Worm (Caenorhabditis elegans) whole organism, young adult: ENCODE results near the gene smim-14.
A peak's percentile ranks its signal among the peaks of the same experiment; 100 is the strongest.

Experiments
- B0261.1 ChIP-seq: sonication (generic microtip); optimal IDR thresholded peaks from 2 replicates; lab custom pipeline; 2016; ENCODE audit warnings: mild to moderate bottlenecking, missing genetic modification characterization, moderate library complexity, missing compliant biosample characterization
- B0336.3 ChIP-seq: fragments of 200-800 bp; sonication (Bioruptor generic); IDR thresholded peaks from 2 replicates; pipeline ENCODE4 v1.3.6; 2022; ENCODE audit warnings: missing genetic modification characterization, missing compliant biosample characterization
- F33H1.4 ChIP-seq: fragments of 200-800 bp; sonication (Bioruptor generic); IDR thresholded peaks from 2 replicates; pipeline ENCODE4 v1.3.6; 2022; ENCODE audit warnings: missing genetic modification reagents, missing genetic modification characterization, missing compliant biosample characterization
- F57A8.1 ChIP-seq: fragments of 200-800 bp; sonication (Bioruptor generic); optimal IDR thresholded peaks from 2 replicates; lab custom pipeline; 2018; ENCODE audit warnings: mild to moderate bottlenecking, missing genetic modification characterization, moderate library complexity, missing compliant biosample characterization
- Y56A3A.18 ChIP-seq: fragments of 200-800 bp; sonication (Bioruptor generic); IDR thresholded peaks from 2 replicates; pipeline ENCODE4 v1.3.6; 2022; ENCODE audit warnings: missing genetic modification reagents, missing genetic modification characterization, missing compliant biosample characterization
- aptf-3 ChIP-seq: fragments of 200-800 bp; sonication (Bioruptor generic); IDR thresholded peaks from 2 replicates; pipeline ENCODE4 v1.3.6; 2022; ENCODE audit warnings: missing genetic modification characterization, missing compliant biosample characterization
- attf-3 ChIP-seq: fragments of 200-800 bp; sonication (Bioruptor generic); conservative IDR thresholded peaks from 2 replicates; pipeline ENCODE4 v1.3.6; 2022; ENCODE audit warnings: missing genetic modification reagents, missing genetic modification characterization, missing compliant biosample characterization
- attf-5 ChIP-seq: fragments of 200-800 bp; sonication (Bioruptor generic); optimal IDR thresholded peaks from 2 replicates; lab custom pipeline; 2018; ENCODE audit warnings: mild to moderate bottlenecking, missing genetic modification characterization, missing compliant biosample characterization
- cebp-1 ChIP-seq, 2 experiments: fragments of 200-800 bp in 1 of 2; sonication (Bioruptor generic) in 1 of 2; sonication (generic microtip) in 1 of 2; IDR thresholded peaks in 1 of 2; optimal IDR thresholded peaks in 1 of 2; 2 replicates each; pipeline versions ENCODE4 v1.3.6 to Lab custom; 2017 to 2022; ENCODE audit warnings: missing compliant biosample characterization in 2 of 2, missing genetic modification characterization in 2 of 2, mild to moderate bottlenecking in 1 of 2, missing genetic modification reagents in 1 of 2, moderate library complexity in 1 of 2
- chd-7 ChIP-seq: sonication (generic microtip); optimal IDR thresholded peaks from 2 replicates; lab custom pipeline; 2016; ENCODE audit warnings: mild to moderate bottlenecking, missing genetic modification characterization, moderate library complexity, missing compliant biosample characterization
- die-1 ChIP-seq: sonication (generic microtip); optimal IDR thresholded peaks from 2 replicates; lab custom pipeline; 2016; ENCODE audit warnings: missing genotype, mild to moderate bottlenecking, missing genetic modification characterization, missing compliant biosample characterization
- dox-1 ChIP-seq: fragments of 200-800 bp; sonication (Bioruptor generic); IDR thresholded peaks from 2 replicates; pipeline ENCODE4 v1.3.6; 2022; ENCODE audit warnings: missing genetic modification reagents, missing genetic modification characterization, missing compliant biosample characterization
- dpl-1 ChIP-seq: fragments of 150-350 bp; optimal IDR thresholded peaks from 2 replicates; lab custom pipeline; 2014; ENCODE audit warnings: missing biosample characterization, missing genetic modification reagents, missing genetic modification characterization
- egl-18 ChIP-seq: fragments of 200-800 bp; sonication (Bioruptor generic); IDR thresholded peaks from 2 replicates; pipeline ENCODE4 v1.3.6; 2022; ENCODE audit warnings: missing genetic modification reagents, missing genetic modification characterization, missing compliant biosample characterization
- egrh-3 ChIP-seq: fragments of 200-800 bp; sonication (Bioruptor generic); IDR thresholded peaks from 2 replicates; pipeline ENCODE4 v1.3.6; 2022; ENCODE audit warnings: missing genetic modification reagents, missing genetic modification characterization, missing compliant biosample characterization
- ekl-4 ChIP-seq: fragments of 200-800 bp; sonication (Bioruptor generic); IDR thresholded peaks from 2 replicates; pipeline ENCODE4 v1.3.6; 2022; ENCODE audit warnings: missing genetic modification reagents, missing genetic modification characterization, missing compliant biosample characterization
- ets-4 ChIP-seq: fragments of 200-800 bp; sonication (Bioruptor generic); optimal IDR thresholded peaks from 2 replicates; lab custom pipeline; 2018; ENCODE audit warnings: mild to moderate bottlenecking, missing genetic modification characterization, missing compliant biosample characterization
- him-1 ChIP-seq: sonication (generic microtip); optimal IDR thresholded peaks from 2 replicates; lab custom pipeline; 2016; ENCODE audit warnings: missing genotype, missing genetic modification reagents, missing genetic modification characterization, missing compliant biosample characterization
- hmg-1.2 ChIP-seq: fragments of 200-800 bp; sonication (Bioruptor generic); IDR thresholded peaks from 2 replicates; pipeline ENCODE4 v1.3.6; 2022; ENCODE audit warnings: missing genetic modification reagents, missing genetic modification characterization, missing compliant biosample characterization
- hmg-20 ChIP-seq: fragments of 200-800 bp; sonication (Bioruptor generic); IDR thresholded peaks from 2 replicates; pipeline ENCODE4 v1.3.6; 2022; ENCODE audit warnings: missing genetic modification reagents, missing genetic modification characterization, missing compliant biosample characterization
- hrde-1 ChIP-seq: sonication (generic microtip); optimal IDR thresholded peaks from 2 replicates; lab custom pipeline; 2016; ENCODE audit warnings: missing genetic modification characterization, mild to moderate bottlenecking, missing compliant biosample characterization, moderate library complexity, missing genotype, missing genetic modification reagents, borderline replicate concordance
- hsf-1 ChIP-seq: fragments of 200-800 bp; sonication (Bioruptor generic); IDR thresholded peaks from 2 replicates; pipeline ENCODE4 v1.3.6; 2022; ENCODE audit warnings: missing genetic modification reagents, missing genetic modification characterization, missing compliant biosample characterization
- lin-26 ChIP-seq: fragments of 200-800 bp; sonication (Bioruptor generic); IDR thresholded peaks from 2 replicates; pipeline ENCODE4 v1.3.6; 2022; ENCODE audit warnings: missing genetic modification reagents, missing genetic modification characterization, missing compliant biosample characterization
- lin-40 ChIP-seq: sonication (generic microtip); optimal IDR thresholded peaks from 2 replicates; lab custom pipeline; 2016; ENCODE audit warnings: missing genetic modification characterization, mild to moderate bottlenecking, missing compliant biosample characterization, missing genotype, missing genetic modification reagents
- lin-54 ChIP-seq: fragments of 200-800 bp; sonication (Bioruptor generic); optimal IDR thresholded peaks from 2 replicates; lab custom pipeline; 2018; ENCODE audit warnings: mild to moderate bottlenecking, missing genetic modification characterization, missing compliant biosample characterization
- lsl-1 ChIP-seq: fragments of 200-800 bp; sonication (Bioruptor generic); optimal IDR thresholded peaks from 2 replicates; lab custom pipeline; 2018; ENCODE audit warnings: mild to moderate bottlenecking, missing genetic modification characterization, moderate library complexity, missing compliant biosample characterization
- madf-6 ChIP-seq: fragments of 200-800 bp; sonication (Bioruptor generic); IDR thresholded peaks from 2 replicates; pipeline ENCODE4 v1.3.6; 2022; ENCODE audit warnings: missing genetic modification reagents, missing genetic modification characterization, missing compliant biosample characterization
- mcd-1 ChIP-seq: fragments of 200-800 bp; sonication (Bioruptor generic); IDR thresholded peaks from 2 replicates; pipeline ENCODE4 v1.3.6; 2022; ENCODE audit warnings: missing genetic modification reagents, missing genetic modification characterization, missing compliant biosample characterization
- nfyb-1 ChIP-seq: fragments of 200-800 bp; sonication (Bioruptor generic); IDR thresholded peaks from 2 replicates; pipeline ENCODE4 v1.3.6; 2022; ENCODE audit warnings: missing genetic modification reagents, missing genetic modification characterization, missing compliant biosample characterization
- nhr-90 ChIP-seq: sonication (generic microtip); optimal IDR thresholded peaks from 2 replicates; lab custom pipeline; 2016; ENCODE audit warnings: missing genotype, mild to moderate bottlenecking, missing genetic modification characterization, missing compliant biosample characterization
- pbrm-1 ChIP-seq: fragments of 200-800 bp; sonication (Bioruptor generic); IDR thresholded peaks from 2 replicates; pipeline ENCODE4 v1.3.6; 2022; ENCODE audit warnings: missing genetic modification reagents, missing genetic modification characterization, missing compliant biosample characterization
- pha-4 ChIP-seq: fragments of 150-350 bp; sonication (generic microtip); optimal IDR thresholded peaks from 2 replicates; lab custom pipeline; 2014; ENCODE audit warnings: missing biosample characterization, missing genetic modification reagents, missing genetic modification characterization
- repo-1 ChIP-seq: sonication (generic microtip); optimal IDR thresholded peaks from 2 replicates; lab custom pipeline; 2017; ENCODE audit warnings: mild to moderate bottlenecking, missing genetic modification characterization, missing compliant biosample characterization
- rpc-1 ChIP-seq, 2 experiments: fragments of 150-350 bp in 1 of 2; sonication (generic microtip) in 1 of 2; optimal IDR thresholded peaks; 2 replicates each; lab custom pipeline; 2014 to 2018; ENCODE audit warnings: missing biosample characterization in 1 of 2, missing genetic modification characterization in 1 of 2, missing genetic modification reagents in 1 of 2, missing genotype in 1 of 2
- snpc-4 ChIP-seq, 5 experiments: fragments of 150-350 bp in 1 of 5; sonication (generic microtip) in 4 of 5; optimal IDR thresholded peaks; 2 replicates each; lab custom pipeline; 2014 to 2018; ENCODE audit warnings: missing genetic modification characterization in 5 of 5, missing biosample characterization in 3 of 5, antibody characterized with exemption in 2 of 5, mild to moderate bottlenecking in 2 of 5, missing compliant biosample characterization in 2 of 5, missing genotype in 2 of 5, moderate library complexity in 2 of 5, missing genetic modification reagents in 1 of 5
- tbp1 ChIP-seq: fragments of 200-800 bp; sonication (Bioruptor generic); optimal IDR thresholded peaks from 2 replicates; lab custom pipeline; 2018; ENCODE audit warnings: mild to moderate bottlenecking, missing genetic modification characterization, missing compliant biosample characterization
- tlf-1 ChIP-seq: fragments of 200-800 bp; sonication (Bioruptor generic); optimal IDR thresholded peaks from 2 replicates; lab custom pipeline; 2018; ENCODE audit warnings: mild to moderate bottlenecking, missing genetic modification characterization, missing compliant biosample characterization
- unc-130 ChIP-seq: sonication (generic microtip); optimal IDR thresholded peaks from 2 replicates; lab custom pipeline; 2016; ENCODE audit warnings: missing genetic modification reagents, missing genetic modification characterization, missing compliant biosample characterization
- zfh-2 ChIP-seq: fragments of 200-800 bp; sonication (Bioruptor generic); conservative IDR thresholded peaks from 2 replicates; pipeline ENCODE4 v1.3.6; 2022; ENCODE audit warnings: missing genetic modification reagents, missing genetic modification characterization, missing compliant biosample characterization
- ztf-18 ChIP-seq: sonication (generic microtip); optimal IDR thresholded peaks from 2 replicates; lab custom pipeline; 2016; ENCODE audit warnings: missing genotype, mild to moderate bottlenecking, missing genetic modification characterization, missing compliant biosample characterization
- ztf-25 ChIP-seq: fragments of 200-800 bp; sonication (Bioruptor generic); IDR thresholded peaks from 2 replicates; pipeline ENCODE4 v1.3.6; 2022; ENCODE audit warnings: missing genetic modification reagents, missing genetic modification characterization, missing compliant biosample characterization
- ztf-6 ChIP-seq: fragments of 200-800 bp; sonication (Bioruptor generic); IDR thresholded peaks from 2 replicates; pipeline ENCODE4 v1.3.6; 2022; ENCODE audit warnings: missing genetic modification reagents, missing genetic modification characterization, missing compliant biosample characterization

The smim-14 gene

ce11 chrIII:3426741-3427140, 42.8 kb downstream of the smim-14 start:
- TF ChIP-seq hsf-1 (no peak), nhr-90 (peak; percentile 7), pbrm-1 (GFP tag; lab: Robert Waterston, UW) (peak; percentile 69; the same call in 1 of the 2 replicates), lin-54 (GFP tag; lab: Kevin White, UChicago) (peak; percentile 32), F57A8.1 (no peak), rpc-1 (optimal IDR thresholded peaks at IDR 0.05; lab: Kevin White, UChicago) (peak; percentile 55), rpc-1 (tag; optimal IDR thresholded peaks at IDR 0.05; lab: Kevin White, UChicago) (peak; percentile 71), lin-40 (no peak), ztf-18 (tag; lab: Kevin White, UChicago) (peak; percentile 36), lin-26 (GFP tag; lab: Robert Waterston, UW) (peak; percentile 88), hrde-1 (tag; lab: Kevin White, UChicago) (peak; percentile 2), ztf-25 (GFP tag; lab: Robert Waterston, UW) (0 out of 2 replicates have a peak, but pooled peaks have one; percentile 37), Y56A3A.18 (GFP tag; lab: Robert Waterston, UW) (0 out of 2 replicates have a peak, but pooled peaks have one; percentile 42), ets-4 (GFP tag; lab: Kevin White, UChicago) (no peak), mcd-1 (GFP tag; lab: Robert Waterston, UW) (peak; percentile 64), ztf-6 (peak; percentile 62; the same call in 1 of the 2 replicates), F33H1.4 (peak; percentile 30; the same call in 1 of the 2 replicates), hmg-1.2 (GFP tag; lab: Robert Waterston, UW) (peak; percentile 34; the same call in 1 of the 2 replicates), zfh-2 (GFP tag; lab: Robert Waterston, UW) (peak; percentile 75), egrh-3 (GFP tag; lab: Robert Waterston, UW) (peak; percentile 64; the same call in 1 of the 2 replicates), B0261.1 (peak; percentile 71), lsl-1 (GFP tag; lab: Kevin White, UChicago) (peak; percentile 42), dox-1 (GFP tag; lab: Robert Waterston, UW) (peak; percentile 74; the same call in 1 of the 2 replicates), aptf-3 (GFP tag; lab: Robert Waterston, UW) (peak; percentile 85; the same call in 1 of the 2 replicates), unc-130 (GFP tag; lab: Kevin White, UChicago) (no peak), hmg-20 (GFP tag; lab: Robert Waterston, UW) (peak; percentile 41; the same call in 1 of the 2 replicates), B0336.3 (GFP tag; lab: Robert Waterston, UW) (0 out of 2 replicates have a peak, but pooled peaks have one; percentile 13), repo-1 (tag; lab: Kevin White, UChicago) (peak; percentile 43), attf-5 (GFP tag; lab: Kevin White, UChicago) (peak; percentile 20), madf-6 (peak; percentile 47; the same call in 1 of the 2 replicates), pha-4 (tag; lab: Kevin White, UChicago) (no peak), attf-3 (GFP tag; lab: Robert Waterston, UW) (no peak), nfyb-1 (GFP tag; lab: Robert Waterston, UW) (peak; percentile 62; the same call in 1 of the 2 replicates), cebp-1 (GFP tag; IDR thresholded peaks at IDR 0.05; lab: Robert Waterston, UW) (no peak), cebp-1 (tag; optimal IDR thresholded peaks at IDR 0.05; lab: Kevin White, UChicago) (peak; percentile 10), him-1 (tag; lab: Kevin White, UChicago) (peak; percentile 22), ekl-4 (GFP tag; lab: Robert Waterston, UW) (peak; percentile 65; the same call in 1 of the 2 replicates), tbp1 (GFP tag; lab: Kevin White, UChicago) (peak; percentile 90), tlf-1 (GFP tag; lab: Kevin White, UChicago) (no peak), egl-18 (GFP tag; lab: Robert Waterston, UW) (no peak), chd-7 (peak; percentile 40), snpc-4 (GFP tag; optimal IDR thresholded peaks at IDR 0.05; lab: Kevin White, UChicago) (no peak), snpc-4 (tag; optimal IDR thresholded peaks at IDR 0.05; lab: Kevin White, UChicago) (peak in 1 of 4 experiments; percentile 5), dpl-1 (GFP tag; lab: Kevin White, UChicago) (no peak), die-1 (tag; lab: Kevin White, UChicago) (peak; percentile 46)
